Worm (Caenorhabditis elegans) whole organism, L4 larva: ENCODE measurements around the gene gcy-29.

Experiments
- F10B5.3 ChIP-seq: sonication (generic microtip); optimal IDR thresholded peaks from 2 replicates; lab custom pipeline; 2016; ENCODE audit warnings: mild to moderate bottlenecking, missing genetic modification characterization, missing compliant biosample characterization
- F44E2.7 ChIP-seq: fragments of 200-800 bp; sonication (Bioruptor generic); IDR thresholded peaks from 2 replicates; pipeline ENCODE4 v2.1.2; 2022; ENCODE audit warnings: missing genetic modification characterization, missing compliant biosample characterization
- R02D3.7 ChIP-seq: fragments of 150-350 bp; sonication (generic microtip); optimal IDR thresholded peaks from 3 replicates; lab custom pipeline; 2014; ENCODE audit warnings: missing biosample characterization, missing genetic modification characterization
- ZK337.2 ChIP-seq: fragments of 200-800 bp; sonication (Bioruptor generic); IDR thresholded peaks from 2 replicates; pipeline ENCODE4 v1.3.6; 2022; ENCODE audit warnings: missing genetic modification reagents, missing genetic modification characterization, missing compliant biosample characterization
- aly-2 ChIP-seq: sonication (generic microtip); optimal IDR thresholded peaks from 2 replicates; lab custom pipeline; 2018; ENCODE audit warnings: missing biosample characterization, missing genetic modification characterization
- ama-1 ChIP-seq: fragments of 150-350 bp; optimal IDR thresholded peaks from 2 replicates; lab custom pipeline; 2014; ENCODE audit warnings: inconsistent platforms, mixed read lengths
- attf-4 ChIP-seq: sonication (generic microtip); optimal IDR thresholded peaks from 3 replicates; lab custom pipeline; 2017; ENCODE audit warnings: missing biosample characterization, missing genetic modification characterization
- ceh-20 ChIP-seq: fragments of 200-800 bp; sonication (Bioruptor generic); IDR thresholded peaks from 2 replicates; pipeline ENCODE4 v1.3.6; 2022; ENCODE audit warnings: missing genetic modification reagents, missing genetic modification characterization, missing compliant biosample characterization
- ceh-32 ChIP-seq: sonication (generic microtip); optimal IDR thresholded peaks from 2 replicates; lab custom pipeline; 2016; ENCODE audit warnings: mild to moderate bottlenecking, missing genetic modification characterization, missing compliant biosample characterization; ENCODE audit not compliant: poor library complexity
- ceh-44 ChIP-seq: fragments of 200-800 bp; sonication (Bioruptor generic); IDR thresholded peaks from 2 replicates; pipeline ENCODE4 v1.3.6; 2022; ENCODE audit warnings: missing genetic modification reagents, missing genetic modification characterization, missing compliant biosample characterization
- cey-2 ChIP-seq: sonication (generic microtip); optimal IDR thresholded peaks from 3 replicates; lab custom pipeline; 2017; ENCODE audit warnings: missing genetic modification characterization, mild to moderate bottlenecking, missing compliant biosample characterization, antibody characterized with exemption, borderline replicate concordance; ENCODE audit not compliant: insufficient read depth
- daf-16 ChIP-seq, 3 experiments: sonication (generic microtip); optimal IDR thresholded peaks; 2 replicates each; lab custom pipeline; 2016 to 2017; ENCODE audit warnings: missing genetic modification characterization in 3 of 3, missing genetic modification reagents in 3 of 3, mild to moderate bottlenecking in 2 of 3, missing compliant biosample characterization in 2 of 3, missing biosample characterization in 1 of 3, moderate library complexity in 1 of 3
- daf-19 ChIP-seq: fragments of 200-800 bp; sonication (Bioruptor generic); conservative IDR thresholded peaks from 2 replicates; pipeline ENCODE4 v1.3.6; 2022; ENCODE audit warnings: missing genetic modification characterization, missing compliant biosample characterization
- dmd-6 ChIP-seq: fragments of 200-800 bp; sonication (Bioruptor generic); IDR thresholded peaks from 2 replicates; pipeline ENCODE4 v1.3.6; 2022; ENCODE audit warnings: missing genetic modification reagents, missing genetic modification characterization, missing compliant biosample characterization
- dmd-8 ChIP-seq: fragments of 200-800 bp; sonication (Bioruptor generic); IDR thresholded peaks from 2 replicates; pipeline ENCODE4 v1.3.6; 2022; ENCODE audit warnings: missing genetic modification characterization, missing compliant biosample characterization
- dpl-1 ChIP-seq: fragments of 150-350 bp; optimal IDR thresholded peaks from 2 replicates; lab custom pipeline; 2014; ENCODE audit warnings: missing biosample characterization, missing genetic modification reagents, missing genetic modification characterization
- dve-1 ChIP-seq: sonication (generic microtip); optimal IDR thresholded peaks from 2 replicates; lab custom pipeline; 2017; ENCODE audit warnings: antibody characterized with exemption, mild to moderate bottlenecking, missing genetic modification characterization, missing compliant biosample characterization; ENCODE audit not compliant: insufficient read depth
- gei-8 ChIP-seq: fragments of 200-800 bp; sonication (Bioruptor generic); optimal IDR thresholded peaks from 2 replicates; lab custom pipeline; 2018; ENCODE audit warnings: mild to moderate bottlenecking, missing genetic modification characterization, missing compliant biosample characterization
- hif-1 ChIP-seq, 2 experiments: sonication (generic microtip); optimal IDR thresholded peaks; 2 replicates each; lab custom pipeline; 2016 to 2017; ENCODE audit warnings: missing compliant biosample characterization in 2 of 2, missing genetic modification characterization in 2 of 2, missing genetic modification reagents in 2 of 2, missing genotype in 2 of 2, mild to moderate bottlenecking in 1 of 2
- hlh-11 ChIP-seq: fragments of 200-800 bp; sonication (Bioruptor generic); optimal IDR thresholded peaks from 2 replicates; lab custom pipeline; 2018; ENCODE audit warnings: mild to moderate bottlenecking, missing genetic modification characterization, missing compliant biosample characterization
- hlh-30 ChIP-seq: sonication (generic microtip); optimal IDR thresholded peaks from 2 replicates; lab custom pipeline; 2017; ENCODE audit warnings: antibody characterized with exemption, mild to moderate bottlenecking, missing genetic modification characterization, missing compliant biosample characterization; ENCODE audit not compliant: insufficient read depth
- hmg-1.1 ChIP-seq: fragments of 200-800 bp; sonication (Bioruptor generic); IDR thresholded peaks from 2 replicates; pipeline ENCODE4 v1.3.6; 2022; ENCODE audit warnings: missing genetic modification reagents, missing genetic modification characterization, missing compliant biosample characterization
- lim-7 ChIP-seq: fragments of 200-800 bp; sonication (Bioruptor generic); IDR thresholded peaks from 2 replicates; pipeline ENCODE4 v1.3.6; 2022; ENCODE audit warnings: missing genetic modification characterization, missing compliant biosample characterization
- lin-1 ChIP-seq: fragments of 200-800 bp; sonication (Bioruptor generic); IDR thresholded peaks from 2 replicates; pipeline ENCODE4 v1.3.6; 2022; ENCODE audit warnings: missing genetic modification reagents, missing genetic modification characterization, missing compliant biosample characterization
- lin-13 ChIP-seq: fragments of 150-350 bp; optimal IDR thresholded peaks from 2 replicates; lab custom pipeline; 2014; ENCODE audit warnings: missing biosample characterization, missing genetic modification reagents, missing genetic modification characterization
- lin-15B ChIP-seq: fragments of 150-350 bp; sonication (generic microtip); optimal IDR thresholded peaks from 3 replicates; lab custom pipeline; 2014; ENCODE audit warnings: missing biosample characterization, missing genetic modification characterization
- lin-29 ChIP-seq: fragments of 200-800 bp; sonication (Bioruptor generic); IDR thresholded peaks from 2 replicates; pipeline ENCODE4 v1.3.6; 2022; ENCODE audit warnings: missing genetic modification reagents, missing genetic modification characterization, missing compliant biosample characterization
- lin-38 ChIP-seq: fragments of 200-800 bp; sonication (Bioruptor generic); IDR thresholded peaks from 2 replicates; pipeline ENCODE4 v1.3.6; 2022; ENCODE audit warnings: missing genetic modification reagents, missing genetic modification characterization, missing compliant biosample characterization
- lin-39 ChIP-seq: fragments of 150-350 bp; optimal IDR thresholded peaks from 2 replicates; lab custom pipeline; 2014; ENCODE audit warnings: missing biosample characterization, missing genetic modification reagents, missing genetic modification characterization
- lir-3 ChIP-seq: sonication (generic microtip); optimal IDR thresholded peaks from 2 replicates; lab custom pipeline; 2016; ENCODE audit warnings: mild to moderate bottlenecking, missing genetic modification characterization, missing compliant biosample characterization
- nhr-10 ChIP-seq: fragments of 150-350 bp; optimal IDR thresholded peaks from 2 replicates; lab custom pipeline; 2014; ENCODE audit warnings: missing biosample characterization, missing genetic modification characterization
- nhr-25 ChIP-seq: sonication (generic microtip); optimal IDR thresholded peaks from 2 replicates; lab custom pipeline; 2017; ENCODE audit warnings: missing genetic modification characterization, mild to moderate bottlenecking, missing compliant biosample characterization, antibody characterized with exemption, moderate library complexity, borderline replicate concordance; ENCODE audit not compliant: insufficient read depth
- nhr-28 ChIP-seq: fragments of 150-350 bp; optimal IDR thresholded peaks from 2 replicates; lab custom pipeline; 2014; ENCODE audit warnings: missing biosample characterization, missing genetic modification characterization
- nhr-42 ChIP-seq: fragments of 200-800 bp; sonication (Bioruptor generic); IDR thresholded peaks from 2 replicates; pipeline ENCODE4 v1.3.6; 2022; ENCODE audit warnings: missing genetic modification characterization, missing compliant biosample characterization
- nhr-76 ChIP-seq: fragments of 150-350 bp; optimal IDR thresholded peaks from 2 replicates; lab custom pipeline; 2014; ENCODE audit warnings: missing biosample characterization, missing genetic modification characterization
- nhr-77 ChIP-seq: fragments of 150-350 bp; optimal IDR thresholded peaks from 2 replicates; lab custom pipeline; 2014; ENCODE audit warnings: missing biosample characterization, missing genetic modification characterization
- pha-4 ChIP-seq, 2 experiments: fragments of 150-350 bp in 1 of 2; fragments of 200-800 bp in 1 of 2; sonication (Bioruptor generic) in 1 of 2; IDR thresholded peaks in 1 of 2; optimal IDR thresholded peaks in 1 of 2; 2 replicates each; pipeline versions ENCODE4 v1.3.6 to Lab custom; 2014 to 2022; ENCODE audit warnings: missing genetic modification characterization in 2 of 2, missing genetic modification reagents in 2 of 2, missing biosample characterization in 1 of 2, missing compliant biosample characterization in 1 of 2
- php-3 ChIP-seq: fragments of 200-800 bp; sonication (Bioruptor generic); IDR thresholded peaks from 2 replicates; pipeline ENCODE4 v1.3.6; 2022; ENCODE audit warnings: missing genetic modification reagents, missing genetic modification characterization, missing compliant biosample characterization
- saeg-2 ChIP-seq: fragments of 200-800 bp; sonication (Bioruptor generic); IDR thresholded peaks from 2 replicates; pipeline ENCODE4 v1.3.6; 2022; ENCODE audit warnings: missing genetic modification reagents, missing genetic modification characterization, missing compliant biosample characterization
- sdz-12 ChIP-seq: fragments of 200-800 bp; sonication (Bioruptor generic); optimal IDR thresholded peaks from 2 replicates; lab custom pipeline; 2018; ENCODE audit warnings: mild to moderate bottlenecking, missing genetic modification characterization, missing compliant biosample characterization
- skn-1 ChIP-seq: fragments of 150-350 bp; optimal IDR thresholded peaks from 2 replicates; lab custom pipeline; 2014; ENCODE audit warnings: missing biosample characterization, missing genetic modification characterization
- spr-1 ChIP-seq: sonication (generic microtip); optimal IDR thresholded peaks from 2 replicates; lab custom pipeline; 2016; ENCODE audit warnings: mild to moderate bottlenecking, missing genetic modification characterization, missing compliant biosample characterization
- unc-39 ChIP-seq: sonication (generic microtip); optimal IDR thresholded peaks from 2 replicates; lab custom pipeline; 2017; ENCODE audit warnings: missing biosample characterization, missing genetic modification characterization
- vab-7 ChIP-seq: fragments of 200-800 bp; sonication (Bioruptor generic); IDR thresholded peaks from 2 replicates; pipeline ENCODE4 v1.3.6; 2022; ENCODE audit warnings: missing genetic modification reagents, missing genetic modification characterization, missing compliant biosample characterization
- zag-1 ChIP-seq: fragments of 150-350 bp; optimal IDR thresholded peaks from 2 replicates; lab custom pipeline; 2014; ENCODE audit warnings: missing biosample characterization, missing genetic modification characterization
- zfp-2 ChIP-seq: sonication (generic microtip); optimal IDR thresholded peaks from 2 replicates; lab custom pipeline; 2016; ENCODE audit warnings: mild to moderate bottlenecking, missing genetic modification characterization, missing compliant biosample characterization
- zfp-3 ChIP-seq: fragments of 200-800 bp; sonication (Bioruptor generic); conservative IDR thresholded peaks from 2 replicates; pipeline ENCODE4 v1.3.6; 2022; ENCODE audit warnings: missing genetic modification reagents, missing genetic modification characterization, missing compliant biosample characterization
- zip-11 ChIP-seq: fragments of 200-800 bp; sonication (Bioruptor generic); IDR thresholded peaks from 2 replicates; pipeline ENCODE4 v1.3.6; 2022; ENCODE audit warnings: missing genetic modification characterization, missing compliant biosample characterization
- zip-2 ChIP-seq: fragments of 150-350 bp; optimal IDR thresholded peaks from 2 replicates; lab custom pipeline; 2014; ENCODE audit warnings: missing biosample characterization, missing genetic modification characterization
- ztf-7 ChIP-seq: fragments of 150-350 bp; optimal IDR thresholded peaks from 2 replicates; lab custom pipeline; 2014; ENCODE audit warnings: missing biosample characterization, missing genetic modification characterization

Gene gcy-29

DNA sequence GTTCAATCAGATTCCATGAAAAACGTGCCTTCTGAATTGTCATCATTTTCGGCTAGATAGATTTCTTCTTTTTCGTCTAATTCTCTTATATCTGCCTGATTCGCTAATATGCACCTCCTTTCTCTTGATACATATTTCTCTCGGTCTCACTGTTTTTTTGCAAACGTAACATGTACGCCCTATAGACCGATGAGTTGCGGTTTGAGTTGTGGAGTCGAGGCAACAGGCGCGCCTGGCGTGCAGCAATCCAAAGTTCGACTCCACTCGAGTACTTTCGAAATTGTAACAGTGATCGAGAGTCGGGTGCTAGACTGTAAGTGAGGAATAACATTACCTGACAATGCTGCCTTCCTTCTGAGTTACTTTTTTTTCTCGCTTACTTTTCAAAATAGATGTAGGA lies 51.8 kb downstream of the gcy-29 start (continued):
- peak; percentile 95 for TF ChIP-seq nhr-42 (GFP tag; lab: Robert Waterston, UW)
- peak; percentile 68 for TF ChIP-seq dpl-1 (GFP tag; lab: Kevin White, UChicago)
- TF ChIP-seq daf-16 (GFP tag; optimal IDR thresholded peaks at IDR 0.05; lab: Kevin White, UChicago) = peak; percentile 60 to 92
- peak; percentile 77 for TF ChIP-seq daf-16 (tag; optimal IDR thresholded peaks at IDR 0.05; lab: Kevin White, UChicago)
- peak; percentile 46 for TF ChIP-seq lin-13 (GFP tag; lab: Kevin White, UChicago)
- TF ChIP-seq zfp-3 (GFP tag; lab: Robert Waterston, UW) = peak; percentile 86
- TF ChIP-seq hlh-30 = peak; percentile 81
- TF ChIP-seq nhr-28 = peak; percentile 91
- peak; percentile 95 for TF ChIP-seq daf-19 (GFP tag; lab: Robert Waterston, UW)
- TF ChIP-seq pha-4 (GFP tag; IDR thresholded peaks at IDR 0.05; lab: Robert Waterston, UW) = peak; percentile 93
- no peak for TF ChIP-seq pha-4 (tag; optimal IDR thresholded peaks at IDR 0.05; lab: Kevin White, UChicago)
- TF ChIP-seq ama-1 = no peak
- TF ChIP-seq aly-2 (tag; lab: Kevin White, UChicago) = no peak
- TF ChIP-seq lim-7 = peak; percentile 97
- peak; percentile 75 for TF ChIP-seq ZK337.2
- TF ChIP-seq lin-38 = peak; percentile 85
- TF ChIP-seq zfp-2 (tag; lab: Kevin White, UChicago) = peak; percentile 69
- no peak for TF ChIP-seq nhr-76 (tag; lab: Kevin White, UChicago)
- peak; percentile 78 for TF ChIP-seq ceh-20 (GFP tag; lab: Robert Waterston, UW)
- peak; percentile 98 for TF ChIP-seq dmd-8 (GFP tag; lab: Robert Waterston, UW)
- no peak for TF ChIP-seq skn-1 (tag; lab: Kevin White, UChicago)
- peak; percentile 90 for TF ChIP-seq dve-1 (tag; lab: Kevin White, UChicago)
- no peak for TF ChIP-seq zag-1 (tag; lab: Kevin White, UChicago)
- TF ChIP-seq attf-4 (tag; lab: Kevin White, UChicago) = peak; percentile 41
- peak; percentile 70 for TF ChIP-seq dmd-6 (GFP tag; lab: Robert Waterston, UW)
- peak; percentile 63 for TF ChIP-seq nhr-10 (tag; lab: Kevin White, UChicago)
- TF ChIP-seq lin-1 (GFP tag; lab: Robert Waterston, UW) = peak; percentile 87
- peak; percentile 80 for TF ChIP-seq nhr-25 (tag; lab: Kevin White, UChicago)
- peak; percentile 92 for TF ChIP-seq F44E2.7 (GFP tag; lab: Robert Waterston, UW)
- peak; percentile 57 for TF ChIP-seq F10B5.3 (tag; lab: Kevin White, UChicago)
- peak; percentile 91 for TF ChIP-seq vab-7 (GFP tag; lab: Robert Waterston, UW)
- peak; percentile 89 for TF ChIP-seq gei-8 (GFP tag; lab: Kevin White, UChicago)
- peak; percentile 59 for TF ChIP-seq sdz-12 (GFP tag; lab: Kevin White, UChicago)
- peak; percentile 61 for TF ChIP-seq ztf-7 (tag; lab: Kevin White, UChicago)
- peak; percentile 71 for TF ChIP-seq php-3
- TF ChIP-seq lin-39 (tag; lab: Kevin White, UChicago) = no peak
- no peak for TF ChIP-seq ceh-32 (tag; lab: Kevin White, UChicago)
- no peak for TF ChIP-seq unc-39 (tag; lab: Kevin White, UChicago)
- peak; percentile 96 for TF ChIP-seq nhr-77 (tag; lab: Kevin White, UChicago)
- TF ChIP-seq R02D3.7 (tag; lab: Kevin White, UChicago) = peak; percentile 7
- TF ChIP-seq spr-1 (tag; lab: Kevin White, UChicago) = peak; percentile 87
- peak; percentile 88 for TF ChIP-seq lir-3 (tag; lab: Kevin White, UChicago)
- peak; percentile 86 for TF ChIP-seq hmg-1.1 (GFP tag; lab: Robert Waterston, UW)
- peak; percentile 26 for TF ChIP-seq cey-2 (tag; lab: Kevin White, UChicago)
- TF ChIP-seq hlh-11 = peak; percentile 80
- TF ChIP-seq ceh-44 (GFP tag; lab: Robert Waterston, UW) = peak; percentile 90
- TF ChIP-seq zip-11 (GFP tag; lab: Robert Waterston, UW) = 0 out of 2 replicates have a peak, but pooled peaks have one; percentile 37
- TF ChIP-seq lin-15B (tag; lab: Kevin White, UChicago) = no peak
- 0 out of 2 replicates have a peak, but pooled peaks have one; percentile 67 for TF ChIP-seq saeg-2 (GFP tag; lab: Robert Waterston, UW)
- TF ChIP-seq lin-29 (GFP tag; lab: Robert Waterston, UW) = peak; percentile 63
- TF ChIP-seq zip-2 = peak; percentile 41
- peak; percentile 89 to 95 for TF ChIP-seq hif-1 (tag; optimal IDR thresholded peaks at IDR 0.05; lab: Kevin White, UChicago)
